Worm (Caenorhabditis elegans) whole organism, L3 larva: ENCODE results near the gene C49A9.9.
A peak's percentile ranks its signal among the peaks of the same experiment; 100 is the strongest.

Experiments
- R02D3.7 ChIP-seq: fragments of 150-350 bp; optimal IDR thresholded peaks from 2 replicates; lab custom pipeline; 2014; ENCODE audit warnings: missing biosample characterization, missing genetic modification characterization
- ZK546.5 ChIP-seq: sonication (generic microtip); optimal IDR thresholded peaks from 2 replicates; lab custom pipeline; 2017; ENCODE audit warnings: missing biosample characterization, missing genetic modification characterization
- aly-2 ChIP-seq: fragments of 150-350 bp; optimal IDR thresholded peaks from 2 replicates; lab custom pipeline; 2014; ENCODE audit warnings: missing biosample characterization, missing genetic modification characterization
- ceh-16 ChIP-seq: sonication (generic microtip); optimal IDR thresholded peaks from 2 replicates; lab custom pipeline; 2017; ENCODE audit warnings: missing biosample characterization, missing genetic modification characterization
- ceh-9 ChIP-seq: sonication (generic microtip); optimal IDR thresholded peaks from 2 replicates; lab custom pipeline; 2018; ENCODE audit warnings: missing biosample characterization, missing genetic modification characterization
- daf-12 ChIP-seq: fragments of 150-350 bp; optimal IDR thresholded peaks from 2 replicates; lab custom pipeline; 2014; ENCODE audit warnings: missing biosample characterization, missing genetic modification reagents, missing genetic modification characterization
- egl-27 ChIP-seq: sonication (generic microtip); optimal IDR thresholded peaks from 4 replicates; lab custom pipeline; 2017; ENCODE audit warnings: missing biosample characterization, missing genetic modification reagents, missing genetic modification characterization
- elt-1 ChIP-seq: fragments of 150-350 bp; optimal IDR thresholded peaks from 2 replicates; lab custom pipeline; 2014; ENCODE audit warnings: missing biosample characterization, missing genetic modification characterization
- elt-2 ChIP-seq: sonication (generic microtip); optimal IDR thresholded peaks from 2 replicates; lab custom pipeline; 2016; ENCODE audit warnings: missing genetic modification reagents, mild to moderate bottlenecking, missing genetic modification characterization, missing compliant biosample characterization
- elt-3 ChIP-seq, 3 experiments: fragments of 150-350 bp in 1 of 3; sonication (generic microtip) in 2 of 3; optimal IDR thresholded peaks; 2 replicates in 2 of 3; 4 replicates in 1 of 3; lab custom pipeline; 2014 to 2017; ENCODE audit warnings: missing biosample characterization in 3 of 3, missing genetic modification characterization in 3 of 3
- eor-1 ChIP-seq, 2 experiments: fragments of 150-350 bp; optimal IDR thresholded peaks; 2 replicates each; lab custom pipeline; 2014 to 2018; ENCODE audit warnings: missing biosample characterization in 2 of 2, missing genetic modification characterization in 2 of 2
- fkh-10 ChIP-seq: sonication (generic microtip); optimal IDR thresholded peaks from 2 replicates; lab custom pipeline; 2017; ENCODE audit warnings: missing biosample characterization, missing genetic modification reagents, missing genetic modification characterization
- fkh-2 ChIP-seq: fragments of 150-350 bp; optimal IDR thresholded peaks from 2 replicates; lab custom pipeline; 2014; ENCODE audit warnings: missing biosample characterization, missing genetic modification reagents, missing genetic modification characterization
- hmg-11 ChIP-seq: sonication (generic microtip); optimal IDR thresholded peaks from 2 replicates; lab custom pipeline; 2016; ENCODE audit warnings: missing genetic modification characterization, missing compliant biosample characterization
- jun-1 ChIP-seq: fragments of 150-350 bp; optimal IDR thresholded peaks from 2 replicates; lab custom pipeline; 2014; ENCODE audit warnings: missing biosample characterization, missing genetic modification reagents, missing genetic modification characterization
- mdl-1 ChIP-seq: fragments of 150-350 bp; optimal IDR thresholded peaks from 2 replicates; lab custom pipeline; 2014; ENCODE audit warnings: missing biosample characterization, missing genetic modification characterization
- mml-1 ChIP-seq: fragments of 150-350 bp; sonication (generic microtip); optimal IDR thresholded peaks from 3 replicates; lab custom pipeline; 2014; ENCODE audit warnings: missing biosample characterization, missing genetic modification characterization
- nhr-11 ChIP-seq: fragments of 150-350 bp; optimal IDR thresholded peaks from 2 replicates; lab custom pipeline; 2014; ENCODE audit warnings: missing biosample characterization, missing genetic modification characterization
- nhr-12 ChIP-seq: fragments of 150-350 bp; optimal IDR thresholded peaks from 2 replicates; lab custom pipeline; 2014; ENCODE audit warnings: missing biosample characterization, missing genetic modification characterization
- nhr-23 ChIP-seq: fragments of 150-350 bp; optimal IDR thresholded peaks from 2 replicates; lab custom pipeline; 2014; ENCODE audit warnings: missing biosample characterization, missing genetic modification reagents, missing genetic modification characterization
- nhr-28 ChIP-seq: fragments of 150-350 bp; optimal IDR thresholded peaks from 2 replicates; lab custom pipeline; 2014; ENCODE audit warnings: missing biosample characterization, missing genetic modification characterization
- nhr-43 ChIP-seq: sonication (generic microtip); optimal IDR thresholded peaks from 2 replicates; lab custom pipeline; 2016; ENCODE audit warnings: mild to moderate bottlenecking, missing genetic modification characterization, missing compliant biosample characterization; ENCODE audit not compliant: poor library complexity, severe bottlenecking
- nhr-67 ChIP-seq: fragments of 150-350 bp; optimal IDR thresholded peaks from 2 replicates; lab custom pipeline; 2014; ENCODE audit warnings: missing biosample characterization, missing genetic modification characterization
- pha-4 ChIP-seq: fragments of 150-350 bp; optimal IDR thresholded peaks from 2 replicates; lab custom pipeline; 2014; ENCODE audit warnings: missing biosample characterization, missing genetic modification reagents, missing genetic modification characterization
- pqm-1 ChIP-seq: fragments of 150-350 bp; optimal IDR thresholded peaks from 2 replicates; lab custom pipeline; 2017; ENCODE audit warnings: missing biosample characterization, missing genetic modification characterization, inconsistent platforms
- unc-39 ChIP-seq: sonication (generic microtip); optimal IDR thresholded peaks from 4 replicates; lab custom pipeline; 2017; ENCODE audit warnings: missing biosample characterization, missing genetic modification characterization
- zag-1 ChIP-seq: fragments of 150-350 bp; optimal IDR thresholded peaks from 2 replicates; lab custom pipeline; 2014; ENCODE audit warnings: missing biosample characterization, missing genetic modification characterization

The C49A9.9 gene

ce11 chrIV:6209337-6209736 is 7.8 kb upstream of the C49A9.9 start:
- no peak for TF ChIP-seq zag-1 (tag; lab: Kevin White, UChicago)
- TF ChIP-seq pha-4 (tag; lab: Kevin White, UChicago), result peak; percentile 63

- TF ChIP-seq ZK546.5, result no peak
- no peak for TF ChIP-seq ceh-9 (tag; lab: Kevin White, UChicago)
- no peak for TF ChIP-seq nhr-12 (tag; lab: Kevin White, UChicago)
- no peak for TF ChIP-seq aly-2
- no peak for TF ChIP-seq elt-3 (tag; optimal IDR thresholded peaks at IDR 0.05; lab: Kevin White, UChicago)
- no peak for TF ChIP-seq R02D3.7 (tag; lab: Kevin White, UChicago)
- no peak for TF ChIP-seq nhr-43 (tag; lab: Kevin White, UChicago)
- no peak for TF ChIP-seq mdl-1 (tag; lab: Kevin White, UChicago)
- peak; percentile 59 for TF ChIP-seq pqm-1
- TF ChIP-seq pha-4 (tag; lab: Kevin White, UChicago), result peak; percentile 66
- TF ChIP-seq ceh-16 (tag; lab: Kevin White, UChicago), result no peak
- TF ChIP-seq nhr-11 (tag; lab: Kevin White, UChicago), result no peak
- no peak for TF ChIP-seq jun-1 (tag; lab: Kevin White, UChicago)
- peak; percentile 71 for TF ChIP-seq elt-2 (tag; lab: Kevin White, UChicago)
- TF ChIP-seq nhr-67, result no peak
- TF ChIP-seq fkh-10, result no peak
Observed at ce11 chrIV:6210574-6210973, 6.6 kb upstream of the C49A9.9 start, which contains the start of the genes ugt-24 and C49A9.6. Gene ugt-24 (minus strand): TSS chrIV:6210720. Gene C49A9.6 (plus strand): TSS chrIV:6210936.

DNA sequence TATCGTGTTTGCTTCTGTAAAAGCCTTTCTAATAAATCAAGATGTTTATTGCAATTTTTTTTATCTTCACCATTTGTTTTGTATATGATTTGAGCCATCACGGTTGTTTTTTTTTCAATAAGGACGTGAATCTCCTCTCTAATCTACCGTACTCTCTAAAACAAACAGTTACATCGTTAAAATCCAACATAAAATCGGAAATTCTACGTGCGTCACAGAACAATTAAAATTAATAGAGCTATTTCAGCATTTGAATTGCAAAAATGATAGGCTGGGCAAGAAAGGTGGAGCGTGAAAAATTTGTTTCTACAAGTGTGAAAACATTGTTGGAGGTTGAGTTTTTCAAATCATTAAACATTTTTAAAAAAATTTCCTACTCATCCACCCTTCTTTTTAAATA is 3.8 kb upstream of the C49A9.9 start, which contains the start of gene C49A9.5:
Gene C49A9.5 (plus strand): TSS at position 271 of the 400 bp plus-strand sequence.
- TF ChIP-seq nhr-12 (tag; lab: Kevin White, UChicago), result no peak
- TF ChIP-seq elt-2 (tag; lab: Kevin White, UChicago), result peak; percentile 37

ce11 chrIV:6217503-6217902 is 331 bp downstream of the C49A9.9 start:
- no peak for TF ChIP-seq elt-2 (tag; lab: Kevin White, UChicago)

- no peak for TF ChIP-seq egl-27 (tag; lab: Kevin White, UChicago)
- no peak for TF ChIP-seq eor-1 (tag; optimal IDR thresholded peaks at IDR 0.05; lab: Kevin White, UChicago)
- TF ChIP-seq unc-39 (tag; lab: Kevin White, UChicago), result no peak
- TF ChIP-seq nhr-28 (tag; lab: Kevin White, UChicago), result no peak
- no peak for TF ChIP-seq ceh-9 (tag; lab: Kevin White, UChicago)
- no peak for TF ChIP-seq nhr-43 (tag; lab: Kevin White, UChicago)
- TF ChIP-seq elt-1 (tag; lab: Kevin White, UChicago), result no peak
- peak; percentile 39 for TF ChIP-seq pqm-1
- TF ChIP-seq hmg-11 (tag; lab: Kevin White, UChicago), result no peak
- TF ChIP-seq ZK546.5, result no peak
- TF ChIP-seq elt-2 (tag; lab: Kevin White, UChicago), result peak; percentile 73
- TF ChIP-seq daf-12, result no peak
- TF ChIP-seq mml-1 (tag; lab: Kevin White, UChicago), result no peak
- TF ChIP-seq fkh-2, result no peak
- no peak for TF ChIP-seq mdl-1 (tag; lab: Kevin White, UChicago)
Observed at ce11 chrIV:6219429-6219828, 2.3 kb downstream of the C49A9.9 start, which contains the start of gene C49A9.4. Gene C49A9.4 (plus strand): TSS chrIV:6219693.

DNA sequence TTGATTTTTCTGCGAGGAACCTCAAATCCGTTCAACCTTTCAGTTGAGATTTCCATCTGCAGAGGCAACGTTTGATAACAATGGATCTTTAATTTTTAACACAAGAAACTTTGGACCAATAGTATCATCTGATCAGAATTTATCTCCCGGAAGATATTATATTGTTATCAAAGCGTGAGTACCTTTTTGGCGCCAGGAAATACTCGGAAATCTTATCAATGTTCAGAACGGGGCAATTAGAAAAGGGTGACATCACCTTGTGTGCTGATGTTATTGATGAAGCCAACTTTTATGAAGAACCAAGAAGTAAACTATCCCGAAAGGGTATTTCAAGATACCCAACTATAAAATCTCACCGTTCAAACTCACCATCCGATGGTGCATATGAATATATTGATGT is 3.0 kb downstream of the C49A9.9 start:
- peak; percentile 29 for TF ChIP-seq elt-2 (tag; lab: Kevin White, UChicago)

- TF ChIP-seq pha-4 (tag; lab: Kevin White, UChicago) (peak; percentile 6), pqm-1 (peak; percentile 44), nhr-23 (tag; lab: Kevin White, UChicago) (no peak), unc-39 (tag; lab: Kevin White, UChicago) (no peak), elt-2 (tag; lab: Kevin White, UChicago) (peak; percentile 75), hmg-11 (tag; lab: Kevin White, UChicago) (no peak)
- TF ChIP-seq, all 47 proteins: peak for 3
Observed at ce11 chrIV:6221878-6222277, 4.7 kb downstream of the C49A9.9 start, which contains the start of gene C49A9.3. Gene C49A9.3 (plus strand): TSS chrIV:6222089.
